Worm (Caenorhabditis elegans) whole organism, L4/young adult: ENCODE measurements around the gene F53C3.8.

Experiments
- W03F9.2 ChIP-seq: fragments of 150-350 bp; optimal IDR thresholded peaks from 2 replicates; lab custom pipeline; 2014; ENCODE audit warnings: missing biosample characterization, missing genetic modification characterization
- dao-5 ChIP-seq: sonication (generic microtip); optimal IDR thresholded peaks from 2 replicates; lab custom pipeline; 2016; ENCODE audit warnings: missing genotype, missing genetic modification characterization, moderate library complexity, missing compliant biosample characterization
- him-1 ChIP-seq: sonication (generic microtip); optimal IDR thresholded peaks from 2 replicates; lab custom pipeline; 2016; ENCODE audit warnings: missing genotype, missing genetic modification reagents, missing genetic modification characterization, missing compliant biosample characterization

- no peak for TF ChIP-seq dao-5
- TF ChIP-seq him-1 (tag; lab: Kevin White, UChicago), result no peak
- no peak for TF ChIP-seq W03F9.2 (tag; lab: Kevin White, UChicago)
Measured at ce11 chrII:3906615-3907190, 15.5 kb downstream of the F53C3.8 start, which contains the start of the genes F53C3.11 and fbxb-103.
